Fruit fly (Drosophila melanogaster) whole organism, embryonic: ENCODE measurements around the gene CG5181.
A peak's percentile ranks its signal among the peaks of the same experiment; 100 is the strongest.

Experiments used
- Aef1 ChIP-seq: fragments of 200-800 bp; sonication (Bioruptor generic); IDR thresholded peaks from 3 replicates; pipeline ENCODE4 v1.3.6; 2022; ENCODE audit warnings: missing biosample characterization, missing genetic modification characterization
- Asciz ChIP-seq: fragments of 200-800 bp; sonication (Bioruptor generic); optimal IDR thresholded peaks from 2 replicates; lab custom pipeline; 2017; ENCODE audit warnings: missing biosample characterization, mild to moderate bottlenecking, missing genetic modification characterization, missing genetic modification reagents
- CG10209 ChIP-seq: fragments of 200-800 bp; sonication (Bioruptor generic); optimal IDR thresholded peaks from 3 replicates; lab custom pipeline; 2017; ENCODE audit warnings: missing biosample characterization, mild to moderate bottlenecking, missing genetic modification characterization, missing genetic modification reagents
- CG10274 ChIP-seq: fragments of 200-800 bp; sonication (Bioruptor generic); optimal IDR thresholded peaks from 3 replicates; lab custom pipeline; 2017; ENCODE audit warnings: missing biosample characterization, mild to moderate bottlenecking, missing genetic modification characterization
- CG10959 ChIP-seq: fragments of 200-800 bp; sonication (Bioruptor generic); IDR thresholded peaks from 2 replicates; pipeline ENCODE4 v1.3.6; 2022; ENCODE audit warnings: missing biosample characterization, missing genetic modification characterization
- CG11247 ChIP-seq: fragments of 200-800 bp; sonication (Bioruptor generic); IDR thresholded peaks from 2 replicates; pipeline ENCODE4 v1.3.6; 2022; ENCODE audit warnings: missing biosample characterization, missing genetic modification characterization
- CG11456 ChIP-seq: fragments of 200-800 bp; sonication (Bioruptor generic); IDR thresholded peaks from 3 replicates; pipeline ENCODE4 v1.3.6; 2022; ENCODE audit warnings: missing biosample characterization, missing genetic modification characterization
- CG12155 ChIP-seq: fragments of 200-800 bp; sonication (Bioruptor generic); optimal IDR thresholded peaks from 3 replicates; lab custom pipeline; 2016; ENCODE audit warnings: missing biosample characterization, missing genetic modification characterization
- CG12236 ChIP-seq: fragments of 200-800 bp; sonication (Bioruptor generic); optimal IDR thresholded peaks from 2 replicates; lab custom pipeline; 2016; ENCODE audit warnings: missing biosample characterization, missing genetic modification characterization
- CG13296 ChIP-seq: fragments of 200-800 bp; sonication (Bioruptor generic); optimal IDR thresholded peaks from 3 replicates; lab custom pipeline; 2018; ENCODE audit warnings: missing biosample characterization, mild to moderate bottlenecking, missing genetic modification characterization
- CG16815 ChIP-seq: fragments of 200-800 bp; sonication (Bioruptor generic); optimal IDR thresholded peaks from 3 replicates; lab custom pipeline; 2017; ENCODE audit warnings: missing biosample characterization, mild to moderate bottlenecking, missing genetic modification characterization
- CG17186 ChIP-seq: fragments of 200-800 bp; sonication (Bioruptor generic); optimal IDR thresholded peaks from 3 replicates; lab custom pipeline; 2017; ENCODE audit warnings: missing biosample characterization, missing genetic modification reagents, missing genetic modification characterization
- CG17361 ChIP-seq: fragments of 200-800 bp; sonication (Bioruptor generic); IDR thresholded peaks from 3 replicates; pipeline ENCODE4 v1.3.6; 2022; ENCODE audit warnings: missing biosample characterization, missing genetic modification characterization
- CG17612 ChIP-seq: fragments of 200-800 bp; sonication (Bioruptor generic); IDR thresholded peaks from 2 replicates; pipeline ENCODE4 v1.3.6; 2022; ENCODE audit warnings: missing biosample characterization, missing genetic modification characterization
- CG17912 ChIP-seq: fragments of 200-800 bp; sonication (Bioruptor generic); optimal IDR thresholded peaks from 2 replicates; lab custom pipeline; 2018; ENCODE audit warnings: missing biosample characterization, mild to moderate bottlenecking, missing genetic modification characterization
- CG2889 ChIP-seq: fragments of 200-800 bp; sonication (Bioruptor generic); IDR thresholded peaks from 3 replicates; pipeline ENCODE4 v1.3.6; 2022; ENCODE audit warnings: missing biosample characterization, missing genetic modification characterization
- CG32772 ChIP-seq: fragments of 200-800 bp; sonication (Bioruptor generic); IDR thresholded peaks from 2 replicates; pipeline ENCODE4 v1.3.6; 2022; ENCODE audit warnings: missing biosample characterization, missing genetic modification characterization
- CG4360 ChIP-seq: fragments of 200-800 bp; sonication (Bioruptor generic); IDR thresholded peaks from 2 replicates; pipeline ENCODE4 v1.3.6; 2022; ENCODE audit warnings: missing biosample characterization, missing genetic modification characterization
- CG43689 ChIP-seq: fragments of 200-800 bp; sonication (Bioruptor generic); IDR thresholded peaks from 2 replicates; pipeline ENCODE4 v1.3.6; 2022; ENCODE audit warnings: missing biosample characterization, missing genetic modification characterization
- CG5953 ChIP-seq: fragments of 200-800 bp; sonication (Bioruptor generic); IDR thresholded peaks from 2 replicates; pipeline ENCODE4 v1.3.6; 2022; ENCODE audit warnings: missing biosample characterization, missing genetic modification characterization
- CG6791 ChIP-seq: fragments of 200-800 bp; sonication (Bioruptor generic); IDR thresholded peaks from 3 replicates; pipeline ENCODE4 v1.3.6; 2022; ENCODE audit warnings: missing biosample characterization, missing genetic modification characterization; ENCODE audit not compliant: partially characterized antibody
- CG7839 ChIP-seq: fragments of 200-800 bp; sonication (Bioruptor generic); optimal IDR thresholded peaks from 3 replicates; lab custom pipeline; 2018; ENCODE audit warnings: missing biosample characterization, mild to moderate bottlenecking, missing genetic modification characterization, moderate library complexity
- ERR ChIP-seq: fragments of 200-800 bp; sonication (Bioruptor generic); optimal IDR thresholded peaks from 2 replicates; lab custom pipeline; 2016; ENCODE audit warnings: missing biosample characterization, missing genetic modification characterization
- MBD-R2 ChIP-seq: fragments of 200-800 bp; sonication (Bioruptor generic); IDR thresholded peaks from 2 replicates; pipeline ENCODE4 v1.3.6; 2022; ENCODE audit warnings: missing biosample characterization, missing genetic modification characterization
- Oaz ChIP-seq: fragments of 200-800 bp; sonication (Bioruptor generic); IDR thresholded peaks from 2 replicates; pipeline ENCODE4 v1.3.6; 2022; ENCODE audit warnings: missing biosample characterization, missing genetic modification characterization
- Sox102F ChIP-seq: fragments of 200-800 bp; sonication (Bioruptor generic); optimal IDR thresholded peaks from 2 replicates; lab custom pipeline; 2018; ENCODE audit warnings: missing biosample characterization, mild to moderate bottlenecking, missing genetic modification characterization, moderate library complexity
- Trl ChIP-seq, 3 experiments: fragments of >200 bp in 2 of 3; fragments of 200-800 bp in 1 of 3; sonication (Bioruptor generic) in 1 of 3; optimal IDR thresholded peaks; 2 replicates in 1 of 3; 3 replicates in 2 of 3; lab custom pipeline; 2016 to 2017; ENCODE audit warnings: missing biosample characterization in 1 of 3, missing genetic modification characterization in 1 of 3
- Vsx1 ChIP-seq: fragments of 200-800 bp; sonication (Bioruptor generic); optimal IDR thresholded peaks from 2 replicates; lab custom pipeline; 2017; ENCODE audit warnings: missing biosample characterization, mild to moderate bottlenecking, missing genetic modification characterization, missing genetic modification reagents
- Xrp1 ChIP-seq: fragments of 200-800 bp; sonication (Bioruptor generic); IDR thresholded peaks from 2 replicates; pipeline ENCODE4 v1.3.6; 2022; ENCODE audit warnings: missing biosample characterization, missing genetic modification characterization
- abd-A ChIP-seq: fragments of 200-800 bp; sonication (Bioruptor generic); optimal IDR thresholded peaks from 3 replicates; lab custom pipeline; 2019; ENCODE audit warnings: missing biosample characterization, mild to moderate bottlenecking, missing genetic modification characterization, moderate library complexity
- ase ChIP-seq: fragments of 200-800 bp; sonication (Bioruptor generic); IDR thresholded peaks from 3 replicates; pipeline ENCODE4 v1.3.6; 2022; ENCODE audit warnings: missing biosample characterization, missing genetic modification characterization
- ato ChIP-seq: fragments of 200-800 bp; sonication (Bioruptor generic); IDR thresholded peaks from 2 replicates; pipeline ENCODE4 v1.3.6; 2022; ENCODE audit warnings: missing biosample characterization, missing genetic modification characterization; ENCODE audit not compliant: partially characterized antibody
- bab2 ChIP-seq: fragments of 200-800 bp; sonication (Bioruptor generic); optimal IDR thresholded peaks from 2 replicates; lab custom pipeline; 2016; ENCODE audit warnings: missing biosample characterization, missing genetic modification characterization
- cas ChIP-seq: fragments of 200-800 bp; sonication (Bioruptor generic); IDR thresholded peaks from 2 replicates; pipeline ENCODE4 v1.3.6; 2022; ENCODE audit warnings: missing biosample characterization, missing genetic modification characterization
- ci ChIP-seq: fragments of 200-800 bp; sonication (Bioruptor generic); IDR thresholded peaks from 3 replicates; pipeline ENCODE4 v1.3.6; 2022; ENCODE audit warnings: missing biosample characterization, missing genetic modification characterization
- disco-r ChIP-seq: fragments of 200-800 bp; sonication (Bioruptor generic); optimal IDR thresholded peaks from 2 replicates; lab custom pipeline; 2016; ENCODE audit warnings: missing biosample characterization, missing genetic modification characterization
- en ChIP-seq: fragments of 200-800 bp; sonication (Bioruptor generic); optimal IDR thresholded peaks from 2 replicates; lab custom pipeline; 2016; ENCODE audit warnings: missing biosample characterization, missing genetic modification characterization
- fd64A ChIP-seq: fragments of 200-800 bp; sonication (Bioruptor generic); optimal IDR thresholded peaks from 3 replicates; lab custom pipeline; 2018; ENCODE audit warnings: missing biosample characterization, mild to moderate bottlenecking, missing genetic modification characterization
- fru ChIP-seq: fragments of >200 bp; optimal IDR thresholded peaks from 2 replicates; lab custom pipeline; 2017
- gsb-n ChIP-seq: fragments of 200-800 bp; sonication (Bioruptor generic); optimal IDR thresholded peaks from 3 replicates; lab custom pipeline; 2018; ENCODE audit warnings: missing biosample characterization, mild to moderate bottlenecking, missing genetic modification characterization
- gt ChIP-seq: fragments of 200-800 bp; sonication (Bioruptor generic); IDR thresholded peaks from 2 replicates; pipeline ENCODE4 v1.3.6; 2022; ENCODE audit warnings: missing biosample characterization, missing genetic modification characterization
- pros ChIP-seq: fragments of 200-800 bp; sonication (Bioruptor generic); optimal IDR thresholded peaks from 3 replicates; lab custom pipeline; 2019; ENCODE audit warnings: missing biosample characterization, mild to moderate bottlenecking, missing genetic modification characterization, moderate library complexity
- scrt ChIP-seq: fragments of 200-800 bp; sonication (Bioruptor generic); optimal IDR thresholded peaks from 2 replicates; lab custom pipeline; 2018; ENCODE audit warnings: missing biosample characterization, mild to moderate bottlenecking, missing genetic modification characterization, moderate library complexity
- sens ChIP-seq: fragments of 200-800 bp; sonication (Bioruptor generic); peaks from one replicate; lab custom pipeline; 2016; ENCODE audit warnings: missing biosample characterization, missing genetic modification characterization
- slp2 ChIP-seq: fragments of 200-800 bp; sonication (Bioruptor generic); optimal IDR thresholded peaks from 2 replicates; lab custom pipeline; 2016; ENCODE audit warnings: missing biosample characterization, missing genetic modification characterization
- so ChIP-seq: fragments of 200-800 bp; sonication (Bioruptor generic); IDR thresholded peaks from 3 replicates; pipeline ENCODE4 v1.3.6; 2022; ENCODE audit warnings: missing biosample characterization, missing genetic modification characterization
- sr ChIP-seq: fragments of 200-800 bp; sonication (Bioruptor generic); IDR thresholded peaks from 3 replicates; pipeline ENCODE4 v1.3.6; 2022; ENCODE audit warnings: missing biosample characterization, missing genetic modification characterization
- tx ChIP-seq: fragments of 200-800 bp; sonication (Bioruptor generic); optimal IDR thresholded peaks from 2 replicates; lab custom pipeline; 2016; ENCODE audit warnings: missing biosample characterization, missing genetic modification characterization
- usp ChIP-seq: fragments of >200 bp; optimal IDR thresholded peaks from 2 replicates; lab custom pipeline; 2017; ENCODE audit warnings: missing biosample characterization, missing genetic modification characterization
- vvl ChIP-seq: fragments of 200-800 bp; sonication (Bioruptor generic); IDR thresholded peaks from 2 replicates; pipeline ENCODE4 v1.3.6; 2022; ENCODE audit warnings: missing biosample characterization, missing genetic modification characterization
- zen2 ChIP-seq: fragments of 200-800 bp; sonication (Bioruptor generic); IDR thresholded peaks from 3 replicates; pipeline ENCODE4 v1.3.6; 2022; ENCODE audit warnings: missing biosample characterization, missing genetic modification characterization; ENCODE audit not compliant: partially characterized antibody

CG5181 gene

DNA sequence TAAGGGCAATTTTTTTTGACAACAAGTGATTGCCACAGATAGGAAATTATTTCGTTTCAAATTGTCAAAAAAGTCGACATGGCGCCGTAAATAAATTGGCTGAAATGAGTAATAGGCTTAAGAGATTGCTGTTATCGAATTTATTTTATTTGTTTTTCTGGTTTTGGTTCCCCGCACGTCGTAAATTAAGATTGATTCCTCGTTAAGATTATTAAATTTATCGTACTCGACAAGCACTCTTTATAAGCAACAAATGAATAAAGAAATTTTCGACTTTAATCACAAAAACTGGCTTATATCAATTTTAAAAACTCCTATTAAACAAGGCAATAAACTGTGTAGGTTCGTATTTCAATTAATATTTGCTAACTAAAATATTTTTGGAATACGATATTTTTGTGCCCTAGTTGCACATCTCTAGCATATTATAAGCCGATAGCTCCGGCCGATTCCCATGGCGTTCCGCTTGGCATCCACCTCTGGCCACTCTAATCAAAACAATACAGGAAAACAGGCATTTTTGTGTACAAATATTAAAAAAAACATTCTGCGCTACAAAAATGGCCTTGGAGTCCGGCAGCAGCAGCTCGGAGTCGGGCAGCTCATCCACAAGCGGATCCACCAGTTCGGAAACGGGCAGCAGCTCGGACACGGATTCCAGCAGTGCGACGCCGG lies 2.5 kb upstream of the CG5181 start, which contains the start of gene chm (continued):
- TF ChIP-seq Trl (optimal IDR thresholded peaks at IDR 0.05; lab: Kevin White, UChicago) (no peak), Trl (GFP tag; optimal IDR thresholded peaks at IDR 0.05; lab: Kevin White, UChicago) (peak; percentile 26), slp2 (GFP tag; lab: Kevin White, UChicago) (no peak), vvl (peak; percentile 65), CG5953 (no peak), CG2889 (0 out of 3 replicates have a peak, but pooled peaks have one; percentile 11), Sox102F (GFP tag; lab: Kevin White, UChicago) (no peak), CG16815 (GFP tag; lab: Kevin White, UChicago) (no peak), fd64A (GFP tag; lab: Kevin White, UChicago) (no peak), bab2 (GFP tag; lab: Kevin White, UChicago) (peak; percentile 10), gt (GFP tag; lab: Robert Waterston, UW) (no peak), abd-A (tag; lab: Kevin White, UChicago) (no peak), CG17361 (GFP tag; lab: Robert Waterston, UW) (0 out of 3 replicates have a peak, but pooled peaks have one; percentile 34), zen2 (peak; percentile 85), CG32772 (GFP tag; lab: Robert Waterston, UW) (no peak), CG11456 (no peak; the same call in 2 of the 3 replicates), CG17186 (GFP tag; lab: Kevin White, UChicago) (peak; percentile 14), Vsx1 (GFP tag; lab: Kevin White, UChicago) (no peak), ase (GFP tag; lab: Robert Waterston, UW) (no peak), en (no peak), so (GFP tag; lab: Robert Waterston, UW) (no peak), CG10209 (GFP tag; lab: Kevin White, UChicago) (no peak), CG6791 (GFP tag; lab: Robert Waterston, UW) (peak; percentile 92), ERR (GFP tag; lab: Kevin White, UChicago) (no peak), CG10274 (no peak), sens (GFP tag; lab: Kevin White, UChicago) (peak; percentile 81), CG12236 (no peak), CG4360 (GFP tag; lab: Robert Waterston, UW) (0 out of 2 replicates have a peak, but pooled peaks have one; percentile 5), CG17912 (GFP tag; lab: Kevin White, UChicago) (no peak), CG13296 (GFP tag; lab: Kevin White, UChicago) (peak; percentile 28), CG12155 (no peak), CG17612 (GFP tag; lab: Robert Waterston, UW) (no peak), CG11247 (0 out of 2 replicates have a peak, but pooled peaks have one; percentile 41), CG43689 (GFP tag; lab: Robert Waterston, UW) (no peak), Aef1 (no peak; the same call in 2 of the 3 replicates), tx (GFP tag; lab: Kevin White, UChicago) (peak; percentile 17), CG10959 (GFP tag; lab: Robert Waterston, UW) (no peak), fru (no peak), ato (peak; percentile 76), pros (GFP tag; lab: Kevin White, UChicago) (no peak), CG7839 (tag; lab: Kevin White, UChicago) (peak; percentile 34), MBD-R2 (GFP tag; lab: Robert Waterston, UW) (peak; percentile 88), cas (GFP tag; lab: Robert Waterston, UW) (no peak), Oaz (GFP tag; lab: Robert Waterston, UW) (no peak), scrt (GFP tag; lab: Kevin White, UChicago) (no peak), disco-r (GFP tag; lab: Kevin White, UChicago) (no peak), Asciz (GFP tag; lab: Kevin White, UChicago) (no peak), ci (GFP tag; lab: Robert Waterston, UW) (no peak), gsb-n (tag; lab: Kevin White, UChicago) (no peak), usp (GFP tag; lab: Kevin White, UChicago) (no peak), sr (GFP tag; lab: Robert Waterston, UW) (no peak), Xrp1 (GFP tag; lab: Robert Waterston, UW) (0 out of 2 replicates have a peak, but pooled peaks have one; percentile 24)
